Fruit fly (Drosophila melanogaster) Kc167 (cell line): ENCODE data around the gene Dab.

Experiments
- Myc ChIP-seq: fragments of >200 bp; optimal IDR thresholded peaks from 2 replicates; lab custom pipeline; 2017; ENCODE audit warnings: missing external identifiers
- Sin3A ChIP-seq: fragments of >200 bp; optimal IDR thresholded peaks from 2 replicates; lab custom pipeline; 2018; ENCODE audit warnings: missing external identifiers
- h ChIP-seq: fragments of >200 bp; optimal IDR thresholded peaks from 3 replicates; lab custom pipeline; 2018; ENCODE audit warnings: missing external identifiers
- insv ChIP-seq: fragments of >200 bp; optimal IDR thresholded peaks from 3 replicates; lab custom pipeline; 2018; ENCODE audit warnings: missing external identifiers
- psq ChIP-seq: fragments of >200 bp; optimal IDR thresholded peaks from 2 replicates; lab custom pipeline; 2017; ENCODE audit warnings: missing external identifiers
- ttk ChIP-seq: sonication (Bioruptor generic); optimal IDR thresholded peaks from 2 replicates; lab custom pipeline; 2017; ENCODE audit warnings: missing external identifiers

The Dab gene

DNA sequence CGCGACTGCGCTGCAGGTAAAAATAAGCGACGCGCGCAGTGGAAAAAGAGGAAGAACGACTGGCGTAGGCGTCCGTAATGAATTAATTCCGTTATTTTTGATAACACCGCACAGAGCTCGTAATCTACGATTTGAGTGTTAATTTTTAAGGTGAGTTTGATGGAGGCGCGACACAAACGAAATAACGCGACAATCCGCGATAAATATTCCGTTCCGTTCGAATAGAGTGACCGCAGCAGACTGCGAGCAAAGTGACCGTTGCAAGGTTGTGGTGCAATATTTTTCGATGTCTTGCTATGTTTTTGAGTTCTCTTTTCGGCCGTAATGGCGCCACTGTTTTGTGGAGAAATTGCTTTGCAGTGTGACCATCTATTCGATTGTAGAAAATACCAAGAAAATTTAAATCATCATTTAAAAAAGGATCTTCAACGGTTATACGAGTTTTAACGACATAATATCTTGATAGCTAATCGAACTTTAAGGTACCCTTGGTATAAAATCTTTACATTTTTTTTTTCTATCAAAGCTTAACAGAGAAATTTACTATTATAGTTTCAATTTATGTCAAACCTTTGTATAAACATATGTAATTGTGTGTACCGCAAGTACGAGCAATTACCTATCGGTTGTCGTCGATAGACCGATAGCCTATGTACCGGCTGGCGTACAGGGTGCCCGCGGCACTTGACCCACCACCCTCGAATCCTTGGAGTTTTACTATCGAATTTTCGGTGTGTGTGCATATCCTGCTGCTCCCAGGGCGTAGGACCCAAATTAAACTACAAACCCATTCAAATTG is at the start of gene Dab, which contains the start of the genes CG43954 and Lasp:
TSS of gene Dab (plus strand) at position 697 of the 799 bp plus-strand sequence.
TSS of gene CG43954 (minus strand) at position 248 of the 799 bp plus-strand sequence.
TSS of gene Lasp (minus strand) at position 248 of the 799 bp plus-strand sequence.
- TF ChIP-seq Myc (lab: Kevin White, UChicago) (no peak), Sin3A (no peak), h (lab: Kevin White, UChicago) (no peak), psq (lab: Kevin White, UChicago) (no peak), insv (lab: Kevin White, UChicago) (no peak), ttk (lab: Kevin White, UChicago) (no peak)

dm6 chr3L:16664146-16664722 is 47.7 kb upstream of the Dab start:
- TF ChIP-seq h (lab: Kevin White, UChicago) (no peak), ttk (lab: Kevin White, UChicago) (no peak), insv (lab: Kevin White, UChicago) (no peak), Myc (lab: Kevin White, UChicago) (no peak), Sin3A (no peak), psq (lab: Kevin White, UChicago) (no peak)

DNA sequence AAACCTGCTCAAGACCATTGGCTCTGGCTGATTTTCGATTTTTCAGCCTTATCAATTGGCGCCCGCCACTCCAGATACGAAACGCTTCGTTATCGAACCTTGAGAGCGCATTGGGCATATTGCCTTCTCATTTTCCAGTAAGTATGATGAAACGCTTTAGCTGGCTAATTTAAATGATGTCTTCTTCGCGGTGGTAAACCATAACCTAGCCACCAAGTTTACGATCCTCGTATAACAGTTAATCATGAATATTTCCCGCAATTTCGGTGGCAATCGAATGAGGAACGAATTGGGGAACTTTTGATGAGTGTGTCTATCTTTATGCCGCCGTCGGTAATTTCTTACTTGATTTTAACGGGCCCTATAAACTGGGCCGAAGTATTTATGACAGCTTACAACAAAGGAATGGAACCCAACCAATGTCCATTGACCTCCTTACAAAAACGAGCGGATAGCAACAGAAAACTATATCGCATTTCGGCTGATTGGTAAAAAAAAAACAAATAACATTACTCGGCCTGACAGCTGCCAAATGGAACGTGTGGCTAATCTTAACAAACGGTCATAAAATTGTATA is 45.4 kb upstream of the Dab start:
- TF ChIP-seq h (lab: Kevin White, UChicago): no peak
- no peak for TF ChIP-seq Myc (lab: Kevin White, UChicago)
- no peak for TF ChIP-seq ttk (lab: Kevin White, UChicago)
- TF ChIP-seq psq (lab: Kevin White, UChicago): no peak
- TF ChIP-seq Sin3A: no peak
- TF ChIP-seq insv (lab: Kevin White, UChicago): no peak

DNA sequence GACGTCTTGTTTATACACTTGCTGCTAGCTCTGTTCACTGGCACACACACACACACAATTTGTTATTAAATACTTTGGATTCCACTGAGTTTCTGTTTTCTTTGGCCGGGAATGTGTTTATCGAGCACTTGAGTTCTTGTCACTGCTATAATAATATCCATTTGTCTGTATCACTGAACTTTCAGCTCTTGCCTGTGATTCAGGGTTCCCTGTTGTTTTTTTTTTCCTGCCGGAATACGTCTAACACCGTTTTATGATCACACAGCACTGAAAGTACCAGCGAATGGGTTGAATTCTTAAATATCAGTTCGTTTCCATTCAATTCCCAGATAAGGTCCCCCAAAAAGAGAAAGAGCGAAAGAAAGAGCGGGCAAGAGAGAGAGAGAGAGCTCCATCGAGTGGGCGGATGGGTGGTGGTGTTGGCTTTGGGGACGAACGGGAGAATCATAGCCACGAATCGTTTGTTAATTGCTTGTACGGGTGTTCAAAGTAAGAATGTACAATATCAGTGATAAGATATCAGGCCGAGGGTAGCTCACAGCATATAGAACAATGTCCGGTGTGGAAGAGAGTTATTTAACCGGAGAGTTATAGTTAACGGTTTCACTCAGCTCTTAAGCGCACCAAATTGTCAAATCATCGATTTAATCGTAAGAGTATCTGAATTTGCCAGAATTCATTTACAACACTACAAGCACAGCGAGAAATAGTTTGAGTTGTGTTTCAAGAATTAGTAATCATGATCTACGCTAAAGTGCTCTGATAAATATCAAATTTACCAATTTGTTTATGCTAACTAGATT is 44.1 kb upstream of the Dab start, which contains the start of gene Galphaf:
TSS of gene Galphaf (minus strand) at position 272 of the 803 bp plus-strand sequence.
- no peak for TF ChIP-seq ttk (lab: Kevin White, UChicago)
- TF ChIP-seq Myc (lab: Kevin White, UChicago): no peak
- no peak for TF ChIP-seq psq (lab: Kevin White, UChicago)
- no peak for TF ChIP-seq Sin3A
- no peak for TF ChIP-seq h (lab: Kevin White, UChicago)
- no peak for TF ChIP-seq insv (lab: Kevin White, UChicago)

DNA sequence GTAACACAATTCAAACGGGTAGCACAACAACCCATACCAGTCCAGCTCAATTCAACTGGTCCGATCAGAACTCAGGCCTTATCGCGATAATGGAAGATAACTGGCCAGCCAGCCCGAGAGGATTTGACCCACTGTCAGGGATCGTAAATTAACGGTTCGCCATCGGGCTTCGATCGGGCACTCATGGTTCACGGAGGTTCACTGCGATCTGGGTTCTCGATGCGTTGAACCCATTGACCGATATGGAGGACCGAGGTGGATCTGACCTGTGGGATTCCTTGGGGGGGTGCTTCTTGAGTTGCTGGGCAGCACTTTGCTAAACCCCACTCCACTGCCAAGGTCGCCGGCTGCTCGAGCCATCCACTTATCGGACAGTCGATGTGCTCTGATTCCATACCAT is 43.1 kb upstream of the Dab start:
- no peak for TF ChIP-seq Myc (lab: Kevin White, UChicago)
- no peak for TF ChIP-seq Sin3A
- no peak for TF ChIP-seq psq (lab: Kevin White, UChicago)
- TF ChIP-seq h (lab: Kevin White, UChicago): no peak
- no peak for TF ChIP-seq insv (lab: Kevin White, UChicago)
- no peak for TF ChIP-seq ttk (lab: Kevin White, UChicago)

DNA sequence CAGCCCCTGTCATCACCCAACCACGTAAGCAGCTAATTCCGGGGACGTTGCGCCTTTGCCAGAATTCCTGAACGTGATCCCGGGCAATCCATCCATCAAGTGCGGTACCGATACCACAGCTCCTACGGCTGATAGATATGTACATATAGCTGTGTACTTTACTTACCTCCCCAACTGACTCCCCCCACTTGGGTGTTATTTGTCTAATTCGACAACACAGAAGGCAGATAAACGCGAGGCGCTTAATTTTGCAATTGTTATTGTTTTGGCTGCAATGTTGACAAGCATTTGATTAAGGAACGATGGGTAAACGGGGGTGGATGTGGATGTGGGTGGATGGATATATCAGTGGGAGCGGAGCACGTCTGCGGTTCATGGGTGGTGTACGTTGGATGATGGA is 41.7 kb upstream of the Dab start:
- TF ChIP-seq h (lab: Kevin White, UChicago): no peak
- no peak for TF ChIP-seq psq (lab: Kevin White, UChicago)
- TF ChIP-seq Sin3A: no peak
- TF ChIP-seq insv (lab: Kevin White, UChicago): no peak

DNA sequence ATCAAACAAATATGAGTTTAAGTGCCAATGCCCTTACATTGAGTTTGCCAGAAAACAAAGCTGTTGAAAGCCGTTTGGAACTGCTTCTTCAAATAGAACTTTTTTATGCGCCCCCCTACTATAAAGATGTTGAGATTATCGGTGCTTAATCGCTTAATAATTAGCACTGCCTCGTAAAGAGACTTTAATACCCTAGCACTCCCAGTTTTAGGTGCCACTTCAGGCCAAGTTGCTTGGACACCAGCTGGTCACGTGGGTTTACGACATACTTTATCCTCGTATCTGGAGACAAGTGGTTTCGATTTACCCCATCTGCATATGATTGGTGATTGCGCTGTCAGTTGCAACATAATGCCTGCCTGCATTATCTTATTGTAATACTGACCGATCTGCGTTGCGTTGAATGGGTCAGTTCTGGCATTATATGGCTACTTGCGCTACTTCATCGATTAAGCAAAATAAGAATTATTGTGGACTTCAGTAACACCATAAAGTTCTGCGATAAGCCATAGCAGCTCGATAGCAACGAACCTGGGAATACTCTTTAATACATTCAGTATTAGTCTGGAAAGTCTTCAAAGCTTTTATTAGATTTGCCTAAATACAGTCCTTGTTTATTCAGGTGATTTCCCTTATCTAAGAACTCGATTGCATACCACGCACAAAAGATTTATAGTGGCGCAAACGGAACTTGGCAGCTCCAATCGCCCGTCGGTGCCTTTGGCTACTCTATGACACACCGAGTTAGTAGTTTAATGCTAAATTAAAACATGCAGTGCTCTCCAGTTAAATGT is 40.8 kb upstream of the Dab start:
- TF ChIP-seq psq (lab: Kevin White, UChicago): no peak
- TF ChIP-seq insv (lab: Kevin White, UChicago): no peak
- TF ChIP-seq Myc (lab: Kevin White, UChicago): no peak
- TF ChIP-seq Sin3A: no peak
- no peak for TF ChIP-seq ttk (lab: Kevin White, UChicago)
- no peak for TF ChIP-seq h (lab: Kevin White, UChicago)

- no peak for TF ChIP-seq Myc (lab: Kevin White, UChicago)
These were observed 38.4 kb upstream of the Dab start, which contains the start of the genes zetaCOP and CG13032 for dm6 chr3L:16673367-16674014. Gene zetaCOP, minus strand, starts transcription at chr3L:16673555. Gene CG13032, plus strand, starts transcription at chr3L:16673964.

DNA sequence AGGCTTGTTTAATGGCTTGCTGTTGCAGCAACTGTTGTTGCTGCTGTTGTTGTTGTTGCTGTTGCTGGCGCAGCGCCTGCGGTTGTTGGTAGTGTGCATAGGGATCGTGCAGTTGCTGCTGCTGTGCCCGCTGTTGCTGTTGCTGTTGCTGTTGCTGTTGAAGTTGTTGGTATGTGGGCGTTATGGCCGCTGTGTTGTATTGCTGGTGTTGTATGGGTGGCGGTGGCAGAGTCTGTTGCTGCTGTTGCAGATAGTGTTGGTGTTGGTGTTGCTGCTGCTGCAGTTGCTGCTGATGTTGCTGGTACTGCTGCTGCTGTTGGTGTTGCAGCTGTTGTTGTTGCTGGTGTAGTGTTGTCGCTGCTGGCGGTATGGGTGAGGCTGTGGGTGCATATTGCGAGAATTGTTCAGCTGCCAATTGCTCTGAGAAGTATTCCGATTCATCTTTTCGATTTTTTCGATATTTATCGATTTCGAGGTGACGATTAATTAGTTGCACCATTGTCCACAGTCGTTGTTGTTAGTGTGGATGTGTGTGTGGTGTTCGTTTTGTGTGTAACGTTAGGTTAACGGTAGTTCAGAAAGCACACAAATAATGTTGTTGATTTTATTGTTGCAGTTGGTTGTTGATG is 32.3 kb upstream of the Dab start:
- TF ChIP-seq psq (lab: Kevin White, UChicago) (no peak), Myc (lab: Kevin White, UChicago) (no peak), ttk (lab: Kevin White, UChicago) (no peak), h (lab: Kevin White, UChicago) (no peak), Sin3A (no peak), insv (lab: Kevin White, UChicago) (no peak)

DNA sequence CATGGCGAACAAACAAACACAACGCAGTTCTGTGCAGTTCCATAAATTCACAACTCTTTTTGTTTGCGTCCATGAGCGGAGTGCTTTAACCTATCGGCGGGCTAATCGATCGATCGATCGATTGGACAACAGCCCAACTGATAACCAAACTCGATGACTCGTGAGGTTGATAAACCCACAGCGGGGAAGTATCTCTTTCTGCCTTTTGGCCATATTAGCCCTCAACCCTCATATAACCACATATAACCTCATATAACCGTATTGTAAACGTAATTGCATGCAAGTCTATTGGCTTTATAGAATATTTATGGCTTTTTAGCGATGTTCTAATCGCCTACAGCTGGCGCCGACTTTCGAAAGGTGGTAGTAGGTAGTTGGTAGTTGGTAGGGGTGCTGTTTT is 29.6 kb upstream of the Dab start:
- TF ChIP-seq Sin3A (no peak), Myc (lab: Kevin White, UChicago) (no peak), ttk (lab: Kevin White, UChicago) (no peak), h (lab: Kevin White, UChicago) (no peak), psq (lab: Kevin White, UChicago) (no peak)
